Worm (Caenorhabditis elegans): ENCODE data around the gene C33E10.1.

The C33E10.1 gene

ce11 chrX:17301900-17302299, 3.1 kb upstream of the C33E10.1 start, which contains the start of gene C33E10.10:
Gene C33E10.10 (minus strand): TSS chrX:17302000.
- TF ChIP-seq xnd-1 (tag; optimal IDR thresholded peaks at IDR 0.05) (no peak), F52B5.7 (tag; optimal IDR thresholded peaks at IDR 0.05) (no peak), D2030.7 (GFP tag; IDR thresholded peaks at IDR 0.05) (no peak), B0035.1 (tag; optimal IDR thresholded peaks at IDR 0.05) (no peak), ztf-26 (tag; optimal IDR thresholded peaks at IDR 0.05) (no peak), tbp1 (GFP tag; optimal IDR thresholded peaks at IDR 0.05) (no peak), ztf-25 (GFP tag; IDR thresholded peaks at IDR 0.05) (no peak), mes-4 (tag; optimal IDR thresholded peaks at IDR 0.05) (no peak), dpff-1 (tag; optimal IDR thresholded peaks at IDR 0.05) (no peak), lin-54 (GFP tag; optimal IDR thresholded peaks at IDR 0.05) (no peak), somi-1 (GFP tag; optimal IDR thresholded peaks at IDR 0.05) (no peak), Y95B8A.8 (GFP tag; IDR thresholded peaks at IDR 0.05) (no peak), nhr-90 (tag; optimal IDR thresholded peaks at IDR 0.05) (no peak), T26A5.8 (tag; optimal IDR thresholded peaks at IDR 0.05) (no peak), madf-8 (GFP tag; conservative IDR thresholded peaks at IDR 0.05) (no peak), madf-3 (GFP tag; IDR thresholded peaks at IDR 0.05) (no peak), mcd-1 (GFP tag; IDR thresholded peaks at IDR 0.05) (no peak), sea-2 (GFP tag; IDR thresholded peaks at IDR 0.05) (no peak), let-607 (tag; optimal IDR thresholded peaks at IDR 0.05) (no peak), C06A6.2 (GFP tag; conservative IDR thresholded peaks at IDR 0.05) (no peak)

- TF ChIP-seq lin-35 (GFP tag; optimal IDR thresholded peaks at IDR 0.05), result no peak
Measured at ce11 chrX:17302419-17302818, 2.6 kb upstream of the C33E10.1 start, which contains the start of gene fbxa-120. Gene fbxa-120 (plus strand): TSS chrX:17302719.

ce11 chrX:17310730-17311312, 5.8 kb downstream of the C33E10.1 start, which contains the start of gene C53C11.4:
Gene C53C11.4 (plus strand): TSS chrX:17310908.
- TF ChIP-seq F33H1.4 (GFP tag; IDR thresholded peaks at IDR 0.05) (peak; percentile 40), D2030.7 (GFP tag; IDR thresholded peaks at IDR 0.05) (0 out of 2 replicates have a peak, but pooled peaks have one; percentile 13), hsf-1 (GFP tag; IDR thresholded peaks at IDR 0.05) (peak; percentile 94), dox-1 (GFP tag; IDR thresholded peaks at IDR 0.05) (peak; percentile 61)

ce11 chrX:17311525-17311924, 6.5 kb downstream of the C33E10.1 start:
- peak; percentile 90 for TF ChIP-seq hsf-1 (GFP tag; IDR thresholded peaks at IDR 0.05)
- peak; percentile 80 for TF ChIP-seq egrh-3 (GFP tag; IDR thresholded peaks at IDR 0.05)

ce11 chrX:17314948-17315347, 9.9 kb downstream of the C33E10.1 start:
- TF ChIP-seq pbrm-1 (GFP tag; IDR thresholded peaks at IDR 0.05) (peak; percentile 32; the same call in 1 of the 2 replicates), C17E4.6 (GFP tag; IDR thresholded peaks at IDR 0.05) (no peak), F10E7.11 (tag; optimal IDR thresholded peaks at IDR 0.05) (no peak), dox-1 (GFP tag; IDR thresholded peaks at IDR 0.05) (peak; percentile 28; the same call in 1 of the 2 replicates), mxl-1 (tag; optimal IDR thresholded peaks at IDR 0.05) (no peak), ztf-28 (GFP tag; IDR thresholded peaks at IDR 0.05) (no peak), egl-18 (GFP tag; IDR thresholded peaks at IDR 0.05) (0 out of 2 replicates have a peak, but pooled peaks have one; percentile 32), B0336.3 (GFP tag; IDR thresholded peaks at IDR 0.05) (no peak), K12H6.12 (tag; optimal IDR thresholded peaks at IDR 0.05) (peak; percentile 50), aptf-2 (GFP tag; conservative IDR thresholded peaks at IDR 0.05) (no peak), F52B5.7 (tag; optimal IDR thresholded peaks at IDR 0.05) (no peak), zfh-2 (GFP tag; conservative IDR thresholded peaks at IDR 0.05) (peak; percentile 95), egrh-3 (GFP tag; IDR thresholded peaks at IDR 0.05) (peak; percentile 67; the same call in 1 of the 2 replicates), lin-26 (GFP tag; IDR thresholded peaks at IDR 0.05) (0 out of 2 replicates have a peak, but pooled peaks have one; percentile 42), madf-6 (GFP tag; IDR thresholded peaks at IDR 0.05) (no peak), unc-130 (GFP tag; optimal IDR thresholded peaks at IDR 0.05) (no peak), ceh-27 (GFP tag; optimal IDR thresholded peaks at IDR 0.05) (peak; percentile 57)

Measured in whole organism, young adult.